Fruit fly (Drosophila melanogaster) whole organism, wandering third instar larva: ENCODE results near the gene CG14312.
A peak's percentile ranks its signal among the peaks of the same experiment; 100 is the strongest.

Source experiments
- Abd-B ChIP-seq: fragments of >200 bp; optimal IDR thresholded peaks from 2 replicates; lab custom pipeline; 2017; ENCODE audit warnings: missing biosample characterization, missing genetic modification characterization
- CG32264 ChIP-seq: fragments of 200-800 bp; sonication (Bioruptor generic); optimal IDR thresholded peaks from 2 replicates; lab custom pipeline; 2016; ENCODE audit warnings: missing biosample characterization, missing genetic modification characterization
- CG9705 ChIP-seq: fragments of 200-800 bp; sonication (Bioruptor generic); optimal IDR thresholded peaks from 2 replicates; lab custom pipeline; 2018; ENCODE audit warnings: missing biosample characterization, mild to moderate bottlenecking, missing genetic modification characterization
- CrebA ChIP-seq: fragments of 200-800 bp; sonication (Bioruptor generic); optimal IDR thresholded peaks from 2 replicates; lab custom pipeline; 2016; ENCODE audit warnings: missing biosample characterization, mild to moderate bottlenecking, missing genetic modification characterization, borderline replicate concordance
- Dfd ChIP-seq: fragments of >200 bp; optimal IDR thresholded peaks from 2 replicates; lab custom pipeline; 2017; ENCODE audit warnings: missing biosample characterization, missing genetic modification characterization
- Dif ChIP-seq: fragments of 200-275, 200-300 bp; sonication (Bioruptor generic); optimal IDR thresholded peaks from 2 replicates; lab custom pipeline; 2018; ENCODE audit warnings: missing biosample characterization, missing genetic modification characterization; ENCODE audit not compliant: partially characterized antibody
- GATAd ChIP-seq: sonication (Bioruptor generic); optimal IDR thresholded peaks from 2 replicates; lab custom pipeline; 2016; ENCODE audit warnings: missing biosample characterization, missing genetic modification characterization
- HLH106 ChIP-seq: fragments of 200-800 bp; optimal IDR thresholded peaks from 3 replicates; lab custom pipeline; 2019; ENCODE audit warnings: missing biosample characterization, mild to moderate bottlenecking, missing genetic modification characterization, moderate library complexity
- Hnf4 ChIP-seq: fragments of 200-800 bp; sonication (Bioruptor generic); optimal IDR thresholded peaks from 2 replicates; lab custom pipeline; 2016; ENCODE audit warnings: missing biosample characterization, mild to moderate bottlenecking, missing genetic modification characterization
- Hr78 ChIP-seq: fragments of >200 bp; optimal IDR thresholded peaks from 2 replicates; lab custom pipeline; 2017; ENCODE audit warnings: missing biosample characterization, missing genetic modification characterization
- Hr83 ChIP-seq: fragments of 200-300 bp; sonication (Bioruptor generic); optimal IDR thresholded peaks from 2 replicates; lab custom pipeline; 2016; ENCODE audit warnings: missing biosample characterization, mild to moderate bottlenecking, missing genetic modification characterization, moderate library complexity; ENCODE audit not compliant: poor library complexity, severe bottlenecking
- Jra ChIP-seq: sonication (Bioruptor generic); optimal IDR thresholded peaks from 2 replicates; lab custom pipeline; 2016; ENCODE audit warnings: missing biosample characterization, missing genetic modification characterization
- Mio ChIP-seq: sonication (Bioruptor generic); optimal IDR thresholded peaks from 2 replicates; lab custom pipeline; 2016; ENCODE audit warnings: missing biosample characterization, missing genetic modification characterization
- Myc ChIP-seq: fragments of >200 bp; optimal IDR thresholded peaks from 2 replicates; lab custom pipeline; 2017
- N ChIP-seq: fragments of >200 bp; optimal IDR thresholded peaks from 2 replicates; lab custom pipeline; 2018; ENCODE audit warnings: missing biosample characterization, missing external identifiers, missing genetic modification characterization
- OdsH ChIP-seq: fragments of 200-800 bp; sonication (Bioruptor generic); optimal IDR thresholded peaks from 2 replicates; lab custom pipeline; 2016; ENCODE audit warnings: missing biosample characterization, mild to moderate bottlenecking, missing genetic modification characterization
- Rel ChIP-seq, 2 experiments: fragments of 200-800 bp; sonication (Bioruptor generic) in 1 of 2; optimal IDR thresholded peaks; 2 replicates in 1 of 2; 3 replicates in 1 of 2; lab custom pipeline; 2016 to 2019; ENCODE audit warnings: mild to moderate bottlenecking in 2 of 2, missing biosample characterization in 2 of 2, missing genetic modification characterization in 2 of 2, moderate library complexity in 1 of 2
- Sp1 ChIP-seq: fragments of 200-800 bp; sonication (Bioruptor generic); optimal IDR thresholded peaks from 3 replicates; lab custom pipeline; 2019; ENCODE audit warnings: missing biosample characterization, mild to moderate bottlenecking, missing genetic modification characterization, moderate library complexity
- Vsx2 ChIP-seq: fragments of 200-300, 225-300 bp; sonication (Bioruptor generic); optimal IDR thresholded peaks from 2 replicates; lab custom pipeline; 2018; ENCODE audit warnings: missing biosample characterization, missing genetic modification characterization; ENCODE audit not compliant: partially characterized antibody
- br ChIP-seq: fragments of 200-800 bp; sonication (Bioruptor generic); optimal IDR thresholded peaks from 2 replicates; lab custom pipeline; 2016; ENCODE audit warnings: missing biosample characterization, missing genetic modification characterization
- brk ChIP-seq: fragments of 200-800 bp; sonication (Bioruptor generic); optimal IDR thresholded peaks from 2 replicates; lab custom pipeline; 2016; ENCODE audit warnings: missing biosample characterization, mild to moderate bottlenecking, missing genetic modification characterization
- dl ChIP-seq, 2 experiments: fragments of 175-275, 200-275 bp in 1 of 2; fragments of 200-275 bp in 1 of 2; sonication (Bioruptor generic); optimal IDR thresholded peaks; lab custom pipeline; 2018; ENCODE audit warnings: mild to moderate bottlenecking in 2 of 2, missing biosample characterization in 2 of 2, missing genetic modification characterization in 2 of 2, moderate library complexity in 2 of 2; ENCODE audit not compliant: partially characterized antibody in 2 of 2, insufficient read depth in 1 of 2
- dmrt93B ChIP-seq: fragments of 200-800 bp; sonication (Bioruptor generic); optimal IDR thresholded peaks from 2 replicates; lab custom pipeline; 2018; ENCODE audit warnings: missing biosample characterization, mild to moderate bottlenecking, missing genetic modification characterization
- dsf ChIP-seq: sonication (Bioruptor generic); optimal IDR thresholded peaks from 2 replicates; lab custom pipeline; 2016; ENCODE audit warnings: missing biosample characterization, missing genetic modification characterization, borderline replicate concordance
- ey ChIP-seq: fragments of 200-800 bp; sonication (Bioruptor generic); optimal IDR thresholded peaks from 2 replicates; lab custom pipeline; 2016; ENCODE audit warnings: missing biosample characterization, missing genetic modification characterization
- foxo ChIP-seq, 2 experiments: fragments of 200-800 bp; sonication (Bioruptor generic); optimal IDR thresholded peaks; 2 replicates in 1 of 2; 3 replicates in 1 of 2; lab custom pipeline; 2016 to 2017; ENCODE audit warnings: missing biosample characterization in 2 of 2, missing genetic modification characterization in 2 of 2
- fru ChIP-seq: fragments of 200-800 bp; sonication (Bioruptor generic); optimal IDR thresholded peaks from 3 replicates; lab custom pipeline; 2016; ENCODE audit warnings: missing biosample characterization, mild to moderate bottlenecking, missing genetic modification characterization
- h ChIP-seq: fragments of 200-800 bp; sonication (Bioruptor generic); optimal IDR thresholded peaks from 3 replicates; lab custom pipeline; 2016; ENCODE audit warnings: missing biosample characterization, mild to moderate bottlenecking, missing genetic modification characterization
- jim ChIP-seq: fragments of 175-275, 200-325 bp; sonication (Bioruptor generic); optimal IDR thresholded peaks from 2 replicates; lab custom pipeline; 2016; ENCODE audit warnings: missing biosample characterization, mild to moderate bottlenecking, missing genetic modification characterization
- lola ChIP-seq: fragments of >200 bp; optimal IDR thresholded peaks from 2 replicates; lab custom pipeline; 2017; ENCODE audit warnings: missing biosample characterization, missing genetic modification characterization
- pan ChIP-seq: fragments of >200 bp; optimal IDR thresholded peaks from 2 replicates; lab custom pipeline; 2017
- psq ChIP-seq: fragments of 200-800 bp; sonication (Bioruptor generic); optimal IDR thresholded peaks from 3 replicates; lab custom pipeline; 2017; ENCODE audit warnings: missing biosample characterization, mild to moderate bottlenecking, missing genetic modification characterization, moderate library complexity
- rgr ChIP-seq: fragments of 200-800 bp; sonication (Bioruptor generic); optimal IDR thresholded peaks from 3 replicates; lab custom pipeline; 2016; ENCODE audit warnings: missing biosample characterization, mild to moderate bottlenecking, missing genetic modification characterization
- sage ChIP-seq: fragments of 200-800 bp; sonication (Bioruptor generic); optimal IDR thresholded peaks from 2 replicates; lab custom pipeline; 2016; ENCODE audit warnings: missing biosample characterization, mild to moderate bottlenecking, missing genetic modification characterization
- sv ChIP-seq: fragments of 200-800 bp; sonication (Bioruptor generic); optimal IDR thresholded peaks from 3 replicates; lab custom pipeline; 2016; ENCODE audit warnings: missing biosample characterization, missing genetic modification characterization
- tai ChIP-seq: sonication (Bioruptor generic); optimal IDR thresholded peaks from 2 replicates; lab custom pipeline; 2016; ENCODE audit warnings: missing biosample characterization, missing genetic modification characterization
- usp ChIP-seq: fragments of >200 bp; optimal IDR thresholded peaks from 2 replicates; lab custom pipeline; 2017; ENCODE audit warnings: missing biosample characterization, missing genetic modification characterization
- woc ChIP-seq: sonication (Bioruptor generic); optimal IDR thresholded peaks from 2 replicates; lab custom pipeline; 2016; ENCODE audit warnings: missing biosample characterization, mild to moderate bottlenecking, missing genetic modification characterization

The CG14312 gene

dm6 chr3R:18280866-18281473 lies 2.4 kb downstream of the CG14312 start:
- no peak for TF ChIP-seq CG9705 (GFP tag; lab: Kevin White, UChicago)
- TF ChIP-seq fru (GFP tag; lab: Kevin White, UChicago), result no peak
- TF ChIP-seq Rel (GFP tag; optimal IDR thresholded peaks at IDR 0.05; lab: Kevin White, UChicago), result no peak
- TF ChIP-seq Rel (tag; optimal IDR thresholded peaks at IDR 0.05; lab: Kevin White, UChicago), result peak; percentile 3

- no peak for TF ChIP-seq OdsH
- TF ChIP-seq h, result peak; percentile 11
- no peak for TF ChIP-seq Rel (GFP tag; optimal IDR thresholded peaks at IDR 0.05; lab: Kevin White, UChicago)
- TF ChIP-seq Rel (tag; optimal IDR thresholded peaks at IDR 0.05; lab: Kevin White, UChicago), result peak; percentile 98
Measured at dm6 chr3R:18280133-18280532, 3.2 kb downstream of the CG14312 start.

- TF ChIP-seq Mio (GFP tag; lab: Kevin White, UChicago) (no peak), Hr78 (GFP tag; lab: Kevin White, UChicago) (no peak), CrebA (GFP tag; lab: Kevin White, UChicago) (no peak), usp (GFP tag; lab: Kevin White, UChicago) (no peak), Abd-B (GFP tag; lab: Kevin White, UChicago) (no peak), Vsx2 (GFP tag; lab: Kevin White, UChicago) (no peak), N (GFP tag; lab: Kevin White, UChicago) (no peak), sv (GFP tag; lab: Kevin White, UChicago) (no peak), CG32264 (GFP tag; lab: Kevin White, UChicago) (no peak), br (GFP tag; lab: Kevin White, UChicago) (peak; percentile 44), psq (GFP tag; lab: Kevin White, UChicago) (no peak), OdsH (peak; percentile 32), GATAd (GFP tag; lab: Kevin White, UChicago) (no peak), rgr (GFP tag; lab: Kevin White, UChicago) (peak; percentile 34), ey (GFP tag; lab: Kevin White, UChicago) (peak; percentile 25), lola (GFP tag; lab: Kevin White, UChicago) (no peak), fru (GFP tag; lab: Kevin White, UChicago) (no peak), foxo (GFP tag; optimal IDR thresholded peaks at IDR 0.05; lab: Kevin White, UChicago) (peak in 1 of 2 experiments; percentile 13), Dfd (GFP tag; lab: Kevin White, UChicago) (no peak), sage (GFP tag; lab: Kevin White, UChicago) (no peak), brk (GFP tag; lab: Kevin White, UChicago) (no peak), Myc (lab: Kevin White, UChicago) (no peak), Hnf4 (GFP tag; lab: Kevin White, UChicago) (no peak), pan (lab: Kevin White, UChicago) (no peak), h (peak; percentile 66), dl (GFP tag; optimal IDR thresholded peaks at IDR 0.05; lab: Kevin White, UChicago; ENCODE audit: insufficient read depth in 1 of 2, partially characterized antibody in 2 of 2) (no peak), CG9705 (GFP tag; lab: Kevin White, UChicago) (no peak), Rel (GFP tag; optimal IDR thresholded peaks at IDR 0.05; lab: Kevin White, UChicago) (no peak), Rel (tag; optimal IDR thresholded peaks at IDR 0.05; lab: Kevin White, UChicago) (peak; percentile 83), Jra (GFP tag; lab: Kevin White, UChicago) (no peak), tai (GFP tag; lab: Kevin White, UChicago) (no peak), Dif (peak; percentile 53), jim (GFP tag; lab: Kevin White, UChicago) (no peak), Hr83 (GFP tag; lab: Kevin White, UChicago) (peak; percentile 5), dmrt93B (GFP tag; lab: Kevin White, UChicago) (no peak), Sp1 (no peak), HLH106 (no peak), woc (no peak), dsf (GFP tag; lab: Kevin White, UChicago) (no peak)
- TF ChIP-seq, all 38 proteins: peak for 9
Measured at dm6 chr3R:18279494-18279893, 3.8 kb downstream of the CG14312 start, which contains the start of gene CG7142. Gene CG7142 (minus strand): TSS chr3R:18279522.
